Fruit fly (Drosophila melanogaster): ENCODE data around the gene CG18180.
A peak's percentile ranks its signal among the peaks of the same experiment; 100 is the strongest.

dm6 chr3L:9675528-9675963 is 34.7 kb downstream of the CG18180 start:
- TF ChIP-seq CrebA (GFP tag; optimal IDR thresholded peaks at IDR 0.05; ENCODE audit: borderline replicate concordance) (no peak), pan (optimal IDR thresholded peaks at IDR 0.05) (no peak), Sp1 (GFP tag; optimal IDR thresholded peaks at IDR 0.05) (peak; percentile 93), Mio (GFP tag; optimal IDR thresholded peaks at IDR 0.05) (no peak), usp (GFP tag; optimal IDR thresholded peaks at IDR 0.05) (no peak), dsf (GFP tag; optimal IDR thresholded peaks at IDR 0.05; ENCODE audit: borderline replicate concordance) (no peak), foxo (GFP tag; optimal IDR thresholded peaks at IDR 0.05) (peak in 1 of 2 experiments; percentile 77), Dif (GFP tag; optimal IDR thresholded peaks at IDR 0.05; ENCODE audit: partially characterized antibody) (peak; percentile 43), dmrt93B (GFP tag; optimal IDR thresholded peaks at IDR 0.05) (no peak), psq (GFP tag; optimal IDR thresholded peaks at IDR 0.05) (peak; percentile 42), Dfd (GFP tag; optimal IDR thresholded peaks at IDR 0.05) (no peak), Hr83 (GFP tag; optimal IDR thresholded peaks at IDR 0.05; ENCODE audit: poor library complexity, severe bottlenecking) (no peak), Hr78 (GFP tag; optimal IDR thresholded peaks at IDR 0.05) (no peak)

Data from whole organism, wandering third instar larva.